Worm (Caenorhabditis elegans) whole organism, L3 larva: Measurements from ENCODE around the gene Y49A3A.3.

Source experiments
- R02D3.7 ChIP-seq: fragments of 150-350 bp; optimal IDR thresholded peaks from 2 replicates; lab custom pipeline; 2014; ENCODE audit warnings: missing biosample characterization, missing genetic modification characterization
- ZK546.5 ChIP-seq: sonication (generic microtip); optimal IDR thresholded peaks from 2 replicates; lab custom pipeline; 2017; ENCODE audit warnings: missing biosample characterization, missing genetic modification characterization
- aly-2 ChIP-seq: fragments of 150-350 bp; optimal IDR thresholded peaks from 2 replicates; lab custom pipeline; 2014; ENCODE audit warnings: missing biosample characterization, missing genetic modification characterization
- ama-1 ChIP-seq: fragments of 150-350 bp; optimal IDR thresholded peaks from 2 replicates; lab custom pipeline; 2018
- ceh-16 ChIP-seq: sonication (generic microtip); optimal IDR thresholded peaks from 2 replicates; lab custom pipeline; 2017; ENCODE audit warnings: missing biosample characterization, missing genetic modification characterization
- ceh-28 ChIP-seq: fragments of 150-350 bp; optimal IDR thresholded peaks from 2 replicates; lab custom pipeline; 2014; ENCODE audit warnings: missing biosample characterization, missing genetic modification reagents, missing genetic modification characterization
- ceh-82 ChIP-seq: fragments of 150-350 bp; optimal IDR thresholded peaks from 2 replicates; lab custom pipeline; 2014; ENCODE audit warnings: missing biosample characterization, missing genetic modification characterization
- ceh-9 ChIP-seq: sonication (generic microtip); optimal IDR thresholded peaks from 2 replicates; lab custom pipeline; 2018; ENCODE audit warnings: missing biosample characterization, missing genetic modification characterization
- daf-12 ChIP-seq: fragments of 150-350 bp; optimal IDR thresholded peaks from 2 replicates; lab custom pipeline; 2014; ENCODE audit warnings: missing biosample characterization, missing genetic modification reagents, missing genetic modification characterization
- egl-27 ChIP-seq: sonication (generic microtip); optimal IDR thresholded peaks from 4 replicates; lab custom pipeline; 2017; ENCODE audit warnings: missing biosample characterization, missing genetic modification reagents, missing genetic modification characterization
- egl-5 ChIP-seq: fragments of 150-350 bp; optimal IDR thresholded peaks from 2 replicates; lab custom pipeline; 2017; ENCODE audit warnings: missing biosample characterization, missing genetic modification reagents, missing genetic modification characterization, inconsistent platforms
- elt-1 ChIP-seq: fragments of 150-350 bp; optimal IDR thresholded peaks from 2 replicates; lab custom pipeline; 2014; ENCODE audit warnings: missing biosample characterization, missing genetic modification characterization
- elt-2 ChIP-seq: sonication (generic microtip); optimal IDR thresholded peaks from 2 replicates; lab custom pipeline; 2016; ENCODE audit warnings: missing genetic modification reagents, mild to moderate bottlenecking, missing genetic modification characterization, missing compliant biosample characterization
- elt-3 ChIP-seq, 3 experiments: fragments of 150-350 bp in 1 of 3; sonication (generic microtip) in 2 of 3; optimal IDR thresholded peaks; 2 replicates in 2 of 3; 4 replicates in 1 of 3; lab custom pipeline; 2014 to 2017; ENCODE audit warnings: missing biosample characterization in 3 of 3, missing genetic modification characterization in 3 of 3
- eor-1 ChIP-seq, 2 experiments: fragments of 150-350 bp; optimal IDR thresholded peaks; 2 replicates each; lab custom pipeline; 2014 to 2018; ENCODE audit warnings: missing biosample characterization in 2 of 2, missing genetic modification characterization in 2 of 2
- fkh-10 ChIP-seq: sonication (generic microtip); optimal IDR thresholded peaks from 2 replicates; lab custom pipeline; 2017; ENCODE audit warnings: missing biosample characterization, missing genetic modification reagents, missing genetic modification characterization
- fkh-2 ChIP-seq: fragments of 150-350 bp; optimal IDR thresholded peaks from 2 replicates; lab custom pipeline; 2014; ENCODE audit warnings: missing biosample characterization, missing genetic modification reagents, missing genetic modification characterization
- fos-1 ChIP-seq: fragments of 150-350 bp; optimal IDR thresholded peaks from 2 replicates; lab custom pipeline; 2014; ENCODE audit warnings: missing biosample characterization, missing genetic modification characterization
- hmg-11 ChIP-seq: sonication (generic microtip); optimal IDR thresholded peaks from 2 replicates; lab custom pipeline; 2016; ENCODE audit warnings: missing genetic modification characterization, missing compliant biosample characterization
- jun-1 ChIP-seq: fragments of 150-350 bp; optimal IDR thresholded peaks from 2 replicates; lab custom pipeline; 2014; ENCODE audit warnings: missing biosample characterization, missing genetic modification reagents, missing genetic modification characterization
- lin-15B ChIP-seq: fragments of 150-350 bp; optimal IDR thresholded peaks from 2 replicates; lab custom pipeline; 2014; ENCODE audit warnings: missing biosample characterization, missing genetic modification characterization
- lin-39 ChIP-seq: fragments of 150-350 bp; optimal IDR thresholded peaks from 2 replicates; lab custom pipeline; 2018; ENCODE audit warnings: missing biosample characterization, missing genetic modification reagents, missing genetic modification characterization
- lsy-12 ChIP-seq: sonication (generic microtip); optimal IDR thresholded peaks from 2 replicates; lab custom pipeline; 2016; ENCODE audit warnings: mild to moderate bottlenecking, missing genetic modification characterization, missing compliant biosample characterization
- mdl-1 ChIP-seq: fragments of 150-350 bp; optimal IDR thresholded peaks from 2 replicates; lab custom pipeline; 2014; ENCODE audit warnings: missing biosample characterization, missing genetic modification characterization
- mml-1 ChIP-seq: fragments of 150-350 bp; sonication (generic microtip); optimal IDR thresholded peaks from 3 replicates; lab custom pipeline; 2014; ENCODE audit warnings: missing biosample characterization, missing genetic modification characterization
- nfya-1 ChIP-seq: sonication (generic microtip); optimal IDR thresholded peaks from 2 replicates; lab custom pipeline; 2017; ENCODE audit warnings: missing genetic modification characterization, mild to moderate bottlenecking, missing compliant biosample characterization, antibody characterized with exemption, moderate library complexity; ENCODE audit not compliant: insufficient read depth
- nhr-11 ChIP-seq: fragments of 150-350 bp; optimal IDR thresholded peaks from 2 replicates; lab custom pipeline; 2014; ENCODE audit warnings: missing biosample characterization, missing genetic modification characterization
- nhr-12 ChIP-seq: fragments of 150-350 bp; optimal IDR thresholded peaks from 2 replicates; lab custom pipeline; 2014; ENCODE audit warnings: missing biosample characterization, missing genetic modification characterization
- nhr-23 ChIP-seq: fragments of 150-350 bp; optimal IDR thresholded peaks from 2 replicates; lab custom pipeline; 2014; ENCODE audit warnings: missing biosample characterization, missing genetic modification reagents, missing genetic modification characterization
- nhr-237 ChIP-seq: fragments of 150-350 bp; optimal IDR thresholded peaks from 2 replicates; lab custom pipeline; 2014; ENCODE audit warnings: missing biosample characterization, missing genetic modification characterization
- nhr-25 ChIP-seq: sonication (generic microtip); optimal IDR thresholded peaks from 2 replicates; lab custom pipeline; 2017; ENCODE audit warnings: missing biosample characterization, missing genetic modification characterization
- nhr-28 ChIP-seq: fragments of 150-350 bp; optimal IDR thresholded peaks from 2 replicates; lab custom pipeline; 2014; ENCODE audit warnings: missing biosample characterization, missing genetic modification characterization
- nhr-43 ChIP-seq: sonication (generic microtip); optimal IDR thresholded peaks from 2 replicates; lab custom pipeline; 2016; ENCODE audit warnings: mild to moderate bottlenecking, missing genetic modification characterization, missing compliant biosample characterization; ENCODE audit not compliant: poor library complexity, severe bottlenecking
- nhr-67 ChIP-seq: fragments of 150-350 bp; optimal IDR thresholded peaks from 2 replicates; lab custom pipeline; 2014; ENCODE audit warnings: missing biosample characterization, missing genetic modification characterization
- nhr-76 ChIP-seq: fragments of 150-350 bp; sonication (generic microtip); optimal IDR thresholded peaks from 5 replicates; lab custom pipeline; 2014; ENCODE audit warnings: missing biosample characterization, missing genetic modification characterization
- nhr-77 ChIP-seq: fragments of 150-350 bp; optimal IDR thresholded peaks from 2 replicates; lab custom pipeline; 2014; ENCODE audit warnings: missing biosample characterization, missing genetic modification characterization
- pha-4 ChIP-seq: fragments of 150-350 bp; optimal IDR thresholded peaks from 2 replicates; lab custom pipeline; 2014; ENCODE audit warnings: missing biosample characterization, missing genetic modification reagents, missing genetic modification characterization
- pqm-1 ChIP-seq: fragments of 150-350 bp; optimal IDR thresholded peaks from 2 replicates; lab custom pipeline; 2017; ENCODE audit warnings: missing biosample characterization, missing genetic modification characterization, inconsistent platforms
- sea-2 ChIP-seq: fragments of 150-350 bp; sonication (generic microtip); optimal IDR thresholded peaks from 4 replicates; lab custom pipeline; 2014; ENCODE audit warnings: missing biosample characterization, missing genetic modification reagents, missing genetic modification characterization
- skn-1 ChIP-seq: fragments of 150-350 bp; optimal IDR thresholded peaks from 2 replicates; lab custom pipeline; 2014; ENCODE audit warnings: missing biosample characterization, missing genetic modification characterization
- snpc-4 ChIP-seq: fragments of 150-350 bp; optimal IDR thresholded peaks from 2 replicates; lab custom pipeline; 2014; ENCODE audit warnings: missing biosample characterization, missing genetic modification characterization
- tbx-2 ChIP-seq: sonication (generic microtip); optimal IDR thresholded peaks from 2 replicates; lab custom pipeline; 2016; ENCODE audit warnings: mild to moderate bottlenecking, missing genetic modification characterization, missing compliant biosample characterization
- unc-39 ChIP-seq: sonication (generic microtip); optimal IDR thresholded peaks from 4 replicates; lab custom pipeline; 2017; ENCODE audit warnings: missing biosample characterization, missing genetic modification characterization
- unc-62 ChIP-seq: fragments of 150-350 bp; sonication (generic microtip); optimal IDR thresholded peaks from 4 replicates; lab custom pipeline; 2014; ENCODE audit warnings: missing biosample characterization, missing genetic modification reagents, missing genetic modification characterization
- zag-1 ChIP-seq: fragments of 150-350 bp; optimal IDR thresholded peaks from 2 replicates; lab custom pipeline; 2014; ENCODE audit warnings: missing biosample characterization, missing genetic modification characterization
- ztf-11 ChIP-seq: fragments of 150-350 bp; optimal IDR thresholded peaks from 2 replicates; lab custom pipeline; 2014; ENCODE audit warnings: missing biosample characterization, missing genetic modification characterization
- ztf-4 ChIP-seq: fragments of 150-350 bp; optimal IDR thresholded peaks from 2 replicates; lab custom pipeline; 2014; ENCODE audit warnings: missing biosample characterization, missing genetic modification characterization

Y49A3A.3 gene

DNA sequence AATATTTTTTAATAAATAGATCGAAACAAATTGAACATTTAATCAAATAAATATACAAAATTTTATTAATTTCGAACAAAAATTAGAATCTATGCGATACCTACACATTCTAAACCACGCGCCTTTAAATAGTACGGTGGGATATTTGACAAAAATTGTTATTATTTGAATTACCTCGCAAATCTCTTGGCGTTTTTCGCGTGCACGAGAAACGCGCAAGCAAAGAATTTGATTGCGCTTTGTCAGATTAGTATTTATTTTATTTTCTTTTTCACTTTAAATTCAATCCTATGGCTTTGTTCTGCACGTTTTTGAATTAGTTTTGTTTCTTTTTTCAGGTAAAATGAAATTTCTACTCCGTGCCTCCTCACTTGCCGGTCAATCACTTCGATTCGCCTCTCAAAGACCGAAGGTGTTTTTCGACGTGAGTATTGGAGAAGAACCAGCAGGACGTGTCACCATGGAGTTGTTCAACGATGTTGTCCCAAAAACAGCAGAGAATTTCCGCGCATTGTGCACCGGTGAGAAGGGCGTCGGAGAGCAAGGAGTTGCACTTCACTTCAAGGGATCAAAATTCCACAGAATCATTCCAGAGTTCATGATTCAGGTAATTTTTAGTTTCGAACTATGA lies 1.6 kb downstream of the Y49A3A.3 start, which contains the start of gene cyn-1:
cyn-1 (plus strand) TSS at position 339 of the 631 bp plus-strand sequence.
- TF ChIP-seq ceh-16 (no peak), ZK546.5 (tag; lab: Kevin White, UChicago) (no peak), fkh-10 (GFP tag; lab: Kevin White, UChicago) (peak; percentile 38), nhr-25 (tag; lab: Kevin White, UChicago) (peak; percentile 35), pha-4 (tag; lab: Kevin White, UChicago) (peak; percentile 93), jun-1 (peak; percentile 77), egl-5 (tag; lab: Kevin White, UChicago) (peak; percentile 87), eor-1 (tag; optimal IDR thresholded peaks at IDR 0.05; lab: Kevin White, UChicago) (no peak), ceh-9 (tag; lab: Kevin White, UChicago) (no peak), unc-39 (tag; lab: Kevin White, UChicago) (no peak), nhr-67 (tag; lab: Kevin White, UChicago) (no peak), lsy-12 (tag; lab: Kevin White, UChicago) (peak; percentile 77), egl-27 (tag; lab: Kevin White, UChicago) (no peak), mml-1 (no peak), hmg-11 (tag; lab: Kevin White, UChicago) (peak; percentile 41), nhr-28 (tag; lab: Kevin White, UChicago) (no peak), snpc-4 (tag; lab: Kevin White, UChicago) (peak; percentile 86), ceh-28 (tag; lab: Kevin White, UChicago) (peak; percentile 68), nfya-1 (peak; percentile 94), tbx-2 (peak; percentile 69), elt-3 (tag; optimal IDR thresholded peaks at IDR 0.05; lab: Kevin White, UChicago) (no peak), daf-12 (tag; lab: Kevin White, UChicago) (no peak), fkh-2 (tag; lab: Kevin White, UChicago) (no peak), elt-1 (tag; lab: Kevin White, UChicago) (no peak), nhr-12 (no peak), sea-2 (no peak), ztf-4 (tag; lab: Kevin White, UChicago) (no peak), skn-1 (tag; lab: Kevin White, UChicago) (no peak), nhr-76 (tag; lab: Kevin White, UChicago) (no peak), zag-1 (tag; lab: Kevin White, UChicago) (no peak), nhr-237 (tag; lab: Kevin White, UChicago) (no peak), nhr-23 (peak; percentile 91), pqm-1 (tag; lab: Kevin White, UChicago) (no peak), nhr-77 (tag; lab: Kevin White, UChicago) (peak; percentile 14), fos-1 (tag; lab: Kevin White, UChicago) (no peak), unc-62 (GFP tag; lab: Kevin White, UChicago) (no peak), ama-1 (lab: Kevin White, UChicago) (no peak), R02D3.7 (peak; percentile 72), ceh-82 (peak; percentile 26), nhr-11 (tag; lab: Kevin White, UChicago) (no peak), nhr-43 (tag; lab: Kevin White, UChicago) (peak; percentile 76), ztf-11 (tag; lab: Kevin White, UChicago) (no peak), elt-2 (tag; lab: Kevin White, UChicago) (peak; percentile 40), lin-39 (tag; lab: Kevin White, UChicago) (peak; percentile 28), aly-2 (no peak), lin-15B (tag; lab: Kevin White, UChicago) (peak; percentile 88), mdl-1 (tag; lab: Kevin White, UChicago) (no peak)
- TF ChIP-seq, all 47 proteins: peak for 19
